Fruit fly (Drosophila melanogaster): ENCODE results near the gene CG43739.

Gene CG43739

DNA sequence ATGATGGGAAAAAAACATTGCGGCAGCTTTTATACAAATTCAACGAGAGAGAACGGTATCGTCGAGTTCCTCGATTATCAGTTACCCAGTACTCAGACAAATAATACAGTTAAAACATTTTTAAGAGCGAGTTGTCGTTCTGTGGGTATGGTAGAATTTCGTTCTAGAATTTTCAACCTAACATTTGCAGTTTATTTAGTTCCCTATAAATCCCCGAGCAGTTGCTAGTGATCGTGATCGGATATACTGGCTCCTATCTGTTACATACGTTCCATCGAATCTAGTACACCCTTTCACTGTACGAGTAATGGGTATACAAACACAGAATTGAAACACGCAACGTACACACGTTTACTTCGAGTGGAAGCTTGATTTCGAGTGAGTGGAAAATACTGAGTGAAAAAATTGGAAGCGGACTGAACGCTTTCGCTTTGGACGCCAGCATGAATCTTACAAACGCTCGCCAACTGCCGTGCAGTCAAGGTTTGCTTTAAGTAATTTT lies 53.9 kb downstream of the CG43739 start, which contains the start of gene CG9338 (continued):
- peak; percentile 92 for TF ChIP-seq CG34376 (GFP tag; optimal IDR thresholded peaks at IDR 0.05)
- TF ChIP-seq chinmo (GFP tag; IDR thresholded peaks at IDR 0.05; ENCODE audit: partially characterized antibody) = 0 out of 4 replicates have a peak, but pooled peaks have one; percentile 70
- TF ChIP-seq Awh (GFP tag; IDR thresholded peaks at IDR 0.05) = peak; percentile 92
- TF ChIP-seq CG12659 (GFP tag; optimal IDR thresholded peaks at IDR 0.05) = peak; percentile 86
- TF ChIP-seq Nf-YC (tag; optimal IDR thresholded peaks at IDR 0.05) = peak; percentile 89
- TF ChIP-seq Meics (GFP tag; optimal IDR thresholded peaks at IDR 0.05) = peak; percentile 95
- TF ChIP-seq Gsc (GFP tag; IDR thresholded peaks at IDR 0.05) = no peak
- peak; percentile 74 for TF ChIP-seq sima (GFP tag; optimal IDR thresholded peaks at IDR 0.05)
- TF ChIP-seq az2 (GFP tag; optimal IDR thresholded peaks at IDR 0.05) = peak; percentile 78
- no peak for TF ChIP-seq pfk (GFP tag; optimal IDR thresholded peaks at IDR 0.05)
- peak; percentile 84 for TF ChIP-seq grau (tag; optimal IDR thresholded peaks at IDR 0.05)
- peak; percentile 84 for TF ChIP-seq mam (GFP tag; optimal IDR thresholded peaks at IDR 0.05)
- TF ChIP-seq CG15514 (GFP tag; optimal IDR thresholded peaks at IDR 0.05) = peak; percentile 86
- TF ChIP-seq Hey (tag; optimal IDR thresholded peaks at IDR 0.05) = peak; percentile 34
- peak; percentile 70 for TF ChIP-seq CG7928 (GFP tag; optimal IDR thresholded peaks at IDR 0.05)
- peak; percentile 91 for TF ChIP-seq B-H1 (GFP tag; IDR thresholded peaks at IDR 0.05)
- peak; percentile 70 for TF ChIP-seq CG2202 (tag; optimal IDR thresholded peaks at IDR 0.05)
- peak; percentile 68 for TF ChIP-seq TFAM (GFP tag; optimal IDR thresholded peaks at IDR 0.05)
- TF ChIP-seq CG34422 (GFP tag; IDR thresholded peaks at IDR 0.05) = peak; percentile 94; the same call in 2 of the 3 replicates
- TF ChIP-seq CG8944 (GFP tag; optimal IDR thresholded peaks at IDR 0.05) = peak; percentile 75
- peak; percentile 47 for TF ChIP-seq Usf (GFP tag; optimal IDR thresholded peaks at IDR 0.05)
- peak; percentile 76 for TF ChIP-seq CG12299 (tag; optimal IDR thresholded peaks at IDR 0.05)
- TF ChIP-seq cg (GFP tag; optimal IDR thresholded peaks at IDR 0.05) = peak; percentile 70
- peak; percentile 94 for TF ChIP-seq phol (tag; optimal IDR thresholded peaks at IDR 0.05)
- TF ChIP-seq lbe (GFP tag; optimal IDR thresholded peaks at IDR 0.05) = peak; percentile 61
- no peak for TF ChIP-seq br (optimal IDR thresholded peaks at IDR 0.05)
- no peak for TF ChIP-seq cad (GFP tag; optimal IDR thresholded peaks at IDR 0.05)
- TF ChIP-seq pan (optimal IDR thresholded peaks at IDR 0.05) = no peak
- TF ChIP-seq pan (GFP tag; optimal IDR thresholded peaks at IDR 0.05 in 1 of 2, IDR thresholded peaks at IDR 0.05 in 1 of 2) = peak in 1 of 2 experiments; percentile 92
- TF ChIP-seq eyg (GFP tag; optimal IDR thresholded peaks at IDR 0.05) = peak; percentile 58
- peak; percentile 80 for TF ChIP-seq sug (tag; optimal IDR thresholded peaks at IDR 0.05)
- peak; percentile 55 for TF ChIP-seq ab (GFP tag; optimal IDR thresholded peaks at IDR 0.05)
- peak; percentile 38; the same call in 1 of the 2 replicates for TF ChIP-seq MBD-R2 (GFP tag; IDR thresholded peaks at IDR 0.05)
- TF ChIP-seq ewg (GFP tag; optimal IDR thresholded peaks at IDR 0.05) = peak; percentile 60
- peak; percentile 96 for TF ChIP-seq lab (GFP tag; optimal IDR thresholded peaks at IDR 0.05)
- peak; percentile 88 for TF ChIP-seq CG6683 (GFP tag; optimal IDR thresholded peaks at IDR 0.05)
- TF ChIP-seq CG1647 (GFP tag; optimal IDR thresholded peaks at IDR 0.05) = peak; percentile 71
- peak; percentile 87 for TF ChIP-seq Gug (GFP tag; IDR thresholded peaks at IDR 0.05)
- peak; percentile 87 for TF ChIP-seq gem (tag; optimal IDR thresholded peaks at IDR 0.05)
- TF ChIP-seq CG13624 (GFP tag; optimal IDR thresholded peaks at IDR 0.05) = peak; percentile 86
- TF ChIP-seq Hmr (GFP tag; optimal IDR thresholded peaks at IDR 0.05) = peak; percentile 87
- no peak for TF ChIP-seq Hr39 (optimal IDR thresholded peaks at IDR 0.05)
- TF ChIP-seq Nf-YB (GFP tag; optimal IDR thresholded peaks at IDR 0.05) = peak; percentile 57
- peak; percentile 93 for TF ChIP-seq H15 (GFP tag; IDR thresholded peaks at IDR 0.05)
- TF ChIP-seq ems (GFP tag; optimal IDR thresholded peaks at IDR 0.05) = peak; percentile 86
- TF ChIP-seq CG11456 (GFP tag; IDR thresholded peaks at IDR 0.05) = no peak; the same call in 1 of the 3 replicates
- TF ChIP-seq Sox100B (GFP tag; optimal IDR thresholded peaks at IDR 0.05) = peak; percentile 92
- TF ChIP-seq hbn (GFP tag; IDR thresholded peaks at IDR 0.05; ENCODE audit: partially characterized antibody) = 0 out of 2 replicates have a peak, but pooled peaks have one; percentile 16
- TF ChIP-seq org-1 (GFP tag; optimal IDR thresholded peaks at IDR 0.05) = peak; percentile 82
- peak; percentile 84 for TF ChIP-seq CG7987 (GFP tag; optimal IDR thresholded peaks at IDR 0.05)
- TF ChIP-seq jumu (GFP tag; optimal IDR thresholded peaks at IDR 0.05) = peak; percentile 73
